Worm (Caenorhabditis elegans): ENCODE data around the gene C34H4.1.

- TF ChIP-seq him-1 (tag; optimal IDR thresholded peaks at IDR 0.05), result no peak
- TF ChIP-seq W03F9.2 (tag; optimal IDR thresholded peaks at IDR 0.05), result no peak
- no peak for TF ChIP-seq dao-5 (tag; optimal IDR thresholded peaks at IDR 0.05)
Observed at ce11 chrIV:1550131-1550530, 5.2 kb upstream of the C34H4.1 start, which contains the start of gene C34H4.5.
